Worm (Caenorhabditis elegans) whole organism, young adult: Measurements from ENCODE around the gene btbd-10.
A peak's percentile ranks its signal among the peaks of the same experiment; 100 is the strongest.
"Not testable (repeated sequence)": the region's sequence is repeated elsewhere in the genome, so short reads cannot be mapped to it uniquely, and the experiment has no call there.

Source experiments
- B0019.2 ChIP-seq: fragments of 200-800 bp; sonication (Bioruptor generic); conservative IDR thresholded peaks from 2 replicates; pipeline ENCODE4 v1.3.6; 2022; ENCODE audit warnings: missing genetic modification reagents, missing genetic modification characterization, missing compliant biosample characterization
- F23B12.7 ChIP-seq: sonication (generic microtip); optimal IDR thresholded peaks from 2 replicates; lab custom pipeline; 2017; ENCODE audit warnings: missing genetic modification characterization, mild to moderate bottlenecking, missing compliant biosample characterization, antibody characterized with exemption, moderate library complexity; ENCODE audit not compliant: insufficient read depth
- F33H1.4 ChIP-seq: fragments of 200-800 bp; sonication (Bioruptor generic); IDR thresholded peaks from 2 replicates; pipeline ENCODE4 v1.3.6; 2022; ENCODE audit warnings: missing genetic modification reagents, missing genetic modification characterization, missing compliant biosample characterization
- F37B4.10 ChIP-seq: fragments of 200-800 bp; sonication (Bioruptor generic); IDR thresholded peaks from 2 replicates; pipeline ENCODE4 v1.3.6; 2022; ENCODE audit warnings: missing genetic modification characterization, missing compliant biosample characterization
- F55B11.4 ChIP-seq: sonication (generic microtip); optimal IDR thresholded peaks from 2 replicates; lab custom pipeline; 2016; ENCODE audit warnings: missing compliant biosample characterization, missing genetic modification characterization, borderline replicate concordance; ENCODE audit not compliant: insufficient read depth
- K11D2.4 ChIP-seq: fragments of 200-800 bp; sonication (Bioruptor generic); IDR thresholded peaks from 2 replicates; pipeline ENCODE4 v1.3.6; 2022; ENCODE audit warnings: missing genetic modification reagents, missing genetic modification characterization, missing compliant biosample characterization
- Y53F4B.3 ChIP-seq: fragments of 200-800 bp; sonication (Bioruptor generic); IDR thresholded peaks from 2 replicates; pipeline ENCODE4 v1.3.6; 2022; ENCODE audit warnings: missing genetic modification reagents, missing genetic modification characterization, missing compliant biosample characterization
- Y79H2A.3 ChIP-seq: fragments of 200-800 bp; sonication (Bioruptor generic); conservative IDR thresholded peaks from 2 replicates; pipeline ENCODE4 v1.3.6; 2022; ENCODE audit warnings: missing genetic modification reagents, missing genetic modification characterization, missing compliant biosample characterization
- aptf-2 ChIP-seq: fragments of 200-800 bp; sonication (Bioruptor generic); conservative IDR thresholded peaks from 2 replicates; pipeline ENCODE4 v1.3.6; 2022; ENCODE audit warnings: missing genetic modification reagents, missing genetic modification characterization, missing compliant biosample characterization
- aptf-3 ChIP-seq: fragments of 200-800 bp; sonication (Bioruptor generic); IDR thresholded peaks from 2 replicates; pipeline ENCODE4 v1.3.6; 2022; ENCODE audit warnings: missing genetic modification characterization, missing compliant biosample characterization
- attf-3 ChIP-seq: fragments of 200-800 bp; sonication (Bioruptor generic); conservative IDR thresholded peaks from 2 replicates; pipeline ENCODE4 v1.3.6; 2022; ENCODE audit warnings: missing genetic modification reagents, missing genetic modification characterization, missing compliant biosample characterization
- bed-1 ChIP-seq: fragments of 200-800 bp; sonication (Bioruptor generic); IDR thresholded peaks from 2 replicates; pipeline ENCODE4 v1.3.6; 2022; ENCODE audit warnings: missing genetic modification reagents, missing genetic modification characterization, missing compliant biosample characterization
- ccch-3 ChIP-seq: fragments of 200-800 bp; sonication (Bioruptor generic); optimal IDR thresholded peaks from 2 replicates; lab custom pipeline; 2018; ENCODE audit warnings: mild to moderate bottlenecking, missing genetic modification characterization, missing compliant biosample characterization
- ceh-100 ChIP-seq: fragments of 200-800 bp; sonication (Bioruptor generic); IDR thresholded peaks from 2 replicates; pipeline ENCODE4 v1.3.6; 2022; ENCODE audit warnings: missing genetic modification reagents, missing genetic modification characterization, missing compliant biosample characterization
- ceh-27 ChIP-seq: fragments of 200-800 bp; sonication (Bioruptor generic); optimal IDR thresholded peaks from 2 replicates; lab custom pipeline; 2018; ENCODE audit warnings: mild to moderate bottlenecking, missing genetic modification characterization, moderate library complexity, missing compliant biosample characterization
- ceh-40 ChIP-seq: fragments of 200-800 bp; sonication (Bioruptor generic); IDR thresholded peaks from 2 replicates; pipeline ENCODE4 v1.3.6; 2022; ENCODE audit warnings: missing genetic modification characterization, missing compliant biosample characterization
- chd-7 ChIP-seq: sonication (generic microtip); optimal IDR thresholded peaks from 2 replicates; lab custom pipeline; 2016; ENCODE audit warnings: mild to moderate bottlenecking, missing genetic modification characterization, moderate library complexity, missing compliant biosample characterization
- egl-44 ChIP-seq: fragments of 200-800 bp; sonication (Bioruptor generic); IDR thresholded peaks from 2 replicates; pipeline ENCODE4 v1.3.6; 2022; ENCODE audit warnings: missing genetic modification reagents, missing genetic modification characterization, missing compliant biosample characterization
- ekl-4 ChIP-seq: fragments of 200-800 bp; sonication (Bioruptor generic); IDR thresholded peaks from 2 replicates; pipeline ENCODE4 v1.3.6; 2022; ENCODE audit warnings: missing genetic modification reagents, missing genetic modification characterization, missing compliant biosample characterization
- him-1 ChIP-seq: sonication (generic microtip); optimal IDR thresholded peaks from 2 replicates; lab custom pipeline; 2016; ENCODE audit warnings: missing genotype, missing genetic modification reagents, missing genetic modification characterization, missing compliant biosample characterization
- hmg-1.2 ChIP-seq: fragments of 200-800 bp; sonication (Bioruptor generic); IDR thresholded peaks from 2 replicates; pipeline ENCODE4 v1.3.6; 2022; ENCODE audit warnings: missing genetic modification reagents, missing genetic modification characterization, missing compliant biosample characterization
- hmg-20 ChIP-seq: fragments of 200-800 bp; sonication (Bioruptor generic); IDR thresholded peaks from 2 replicates; pipeline ENCODE4 v1.3.6; 2022; ENCODE audit warnings: missing genetic modification reagents, missing genetic modification characterization, missing compliant biosample characterization
- lin-26 ChIP-seq: fragments of 200-800 bp; sonication (Bioruptor generic); IDR thresholded peaks from 2 replicates; pipeline ENCODE4 v1.3.6; 2022; ENCODE audit warnings: missing genetic modification reagents, missing genetic modification characterization, missing compliant biosample characterization
- lin-54 ChIP-seq: fragments of 200-800 bp; sonication (Bioruptor generic); optimal IDR thresholded peaks from 2 replicates; lab custom pipeline; 2018; ENCODE audit warnings: mild to moderate bottlenecking, missing genetic modification characterization, missing compliant biosample characterization
- lsy-27 ChIP-seq: sonication (generic microtip); optimal IDR thresholded peaks from 2 replicates; lab custom pipeline; 2017; ENCODE audit warnings: missing genetic modification characterization, mild to moderate bottlenecking, missing compliant biosample characterization, antibody characterized with exemption, missing genotype, borderline replicate concordance; ENCODE audit not compliant: insufficient read depth
- mcd-1 ChIP-seq: fragments of 200-800 bp; sonication (Bioruptor generic); IDR thresholded peaks from 2 replicates; pipeline ENCODE4 v1.3.6; 2022; ENCODE audit warnings: missing genetic modification reagents, missing genetic modification characterization, missing compliant biosample characterization
- mes-4 ChIP-seq: sonication (generic microtip); optimal IDR thresholded peaks from 2 replicates; lab custom pipeline; 2016; ENCODE audit warnings: missing genotype, missing genetic modification characterization, missing compliant biosample characterization
- nfya-1 ChIP-seq: sonication (generic microtip); optimal IDR thresholded peaks from 2 replicates; lab custom pipeline; 2017; ENCODE audit warnings: antibody characterized with exemption, missing compliant biosample characterization, missing genetic modification characterization, borderline replicate concordance; ENCODE audit not compliant: insufficient read depth
- nhr-80 ChIP-seq: sonication (generic microtip); optimal IDR thresholded peaks from 2 replicates; lab custom pipeline; 2016; ENCODE audit warnings: missing genetic modification characterization, missing compliant biosample characterization
- sdz-38 ChIP-seq: sonication (generic microtip); optimal IDR thresholded peaks from 2 replicates; lab custom pipeline; 2016; ENCODE audit warnings: missing genotype, missing genetic modification characterization, missing compliant biosample characterization
- snpc-1.3 ChIP-seq: sonication (generic microtip); optimal IDR thresholded peaks from 2 replicates; lab custom pipeline; 2017; ENCODE audit warnings: missing genetic modification characterization, mild to moderate bottlenecking, missing compliant biosample characterization, antibody characterized with exemption, moderate library complexity, missing genotype, missing genetic modification reagents; ENCODE audit not compliant: insufficient read depth
- snpc-3.4 ChIP-seq: sonication (generic microtip); optimal IDR thresholded peaks from 2 replicates; lab custom pipeline; 2017; ENCODE audit warnings: missing genetic modification characterization, mild to moderate bottlenecking, missing compliant biosample characterization, antibody characterized with exemption, moderate library complexity, missing genotype, missing genetic modification reagents
- somi-1 ChIP-seq: fragments of 200-800 bp; sonication (Bioruptor generic); optimal IDR thresholded peaks from 2 replicates; lab custom pipeline; 2018; ENCODE audit warnings: mild to moderate bottlenecking, missing genetic modification characterization, missing compliant biosample characterization
- sptf-2 ChIP-seq: fragments of 200-800 bp; sonication (Bioruptor generic); optimal IDR thresholded peaks from 2 replicates; lab custom pipeline; 2018; ENCODE audit warnings: mild to moderate bottlenecking, missing genetic modification characterization, missing compliant biosample characterization
- tbp1 ChIP-seq: fragments of 200-800 bp; sonication (Bioruptor generic); optimal IDR thresholded peaks from 2 replicates; lab custom pipeline; 2018; ENCODE audit warnings: mild to moderate bottlenecking, missing genetic modification characterization, missing compliant biosample characterization
- tbx-9 ChIP-seq: sonication (generic microtip); optimal IDR thresholded peaks from 2 replicates; lab custom pipeline; 2016; ENCODE audit warnings: borderline replicate concordance, missing genetic modification characterization, inconsistent platforms, missing compliant biosample characterization
- tlf-1 ChIP-seq: fragments of 200-800 bp; sonication (Bioruptor generic); optimal IDR thresholded peaks from 2 replicates; lab custom pipeline; 2018; ENCODE audit warnings: mild to moderate bottlenecking, missing genetic modification characterization, missing compliant biosample characterization
- xnd-1 ChIP-seq: sonication (generic microtip); optimal IDR thresholded peaks from 2 replicates; lab custom pipeline; 2016; ENCODE audit warnings: missing genotype, missing genetic modification reagents, missing genetic modification characterization, missing compliant biosample characterization
- ztf-25 ChIP-seq: fragments of 200-800 bp; sonication (Bioruptor generic); IDR thresholded peaks from 2 replicates; pipeline ENCODE4 v1.3.6; 2022; ENCODE audit warnings: missing genetic modification reagents, missing genetic modification characterization, missing compliant biosample characterization
- ztf-28 ChIP-seq: fragments of 200-800 bp; sonication (Bioruptor generic); IDR thresholded peaks from 2 replicates; pipeline ENCODE4 v1.3.6; 2022; ENCODE audit warnings: missing genetic modification reagents, missing genetic modification characterization, missing compliant biosample characterization
- ztf-3 ChIP-seq: fragments of 200-800 bp; sonication (Bioruptor generic); optimal IDR thresholded peaks from 2 replicates; lab custom pipeline; 2018; ENCODE audit warnings: mild to moderate bottlenecking, missing genetic modification characterization, missing compliant biosample characterization
- ztf-6 ChIP-seq: fragments of 200-800 bp; sonication (Bioruptor generic); IDR thresholded peaks from 2 replicates; pipeline ENCODE4 v1.3.6; 2022; ENCODE audit warnings: missing genetic modification reagents, missing genetic modification characterization, missing compliant biosample characterization

The btbd-10 gene

DNA sequence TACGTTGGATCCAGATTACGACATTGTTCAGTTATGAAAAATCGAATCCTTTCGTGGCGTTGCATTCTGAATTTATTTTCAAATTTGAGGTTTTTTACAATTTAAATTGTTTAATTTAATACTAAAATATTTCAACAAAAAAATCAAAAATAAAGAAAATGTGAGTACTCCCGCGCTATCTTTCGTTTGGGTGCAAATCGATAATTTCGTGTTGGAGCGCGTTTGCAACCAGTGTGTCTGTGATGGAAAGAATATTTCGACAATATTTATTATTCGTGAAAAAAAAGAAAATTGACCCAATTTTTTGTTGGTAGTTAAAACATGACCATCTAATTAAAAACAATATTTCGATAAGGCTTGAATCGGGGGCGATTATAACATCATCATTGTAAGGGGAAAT is 2.8 kb upstream of the btbd-10 start, which contains the start of gene R05F9.9 (continued):
- TF ChIP-seq lsy-27: no peak
- peak; percentile 6; the same call in 1 of the 2 replicates for TF ChIP-seq F33H1.4 (GFP tag; lab: Robert Waterston, UW)
- no peak for TF ChIP-seq him-1 (tag; lab: Kevin White, UChicago)
- no peak for TF ChIP-seq ceh-40 (GFP tag; lab: Robert Waterston, UW)
- TF ChIP-seq aptf-2 (GFP tag; lab: Robert Waterston, UW): no peak
- no peak for TF ChIP-seq chd-7
- TF ChIP-seq hmg-1.2 (GFP tag; lab: Robert Waterston, UW): no peak
- peak; percentile 52; the same call in 1 of the 2 replicates for TF ChIP-seq mcd-1
- TF ChIP-seq ztf-25: no peak
- TF ChIP-seq attf-3 (GFP tag; lab: Robert Waterston, UW): no peak
- TF ChIP-seq sdz-38: no peak
- TF ChIP-seq lin-54 (GFP tag; lab: Kevin White, UChicago): peak; percentile 59
- TF ChIP-seq aptf-3: no peak
- TF ChIP-seq hmg-20 (GFP tag; lab: Robert Waterston, UW): no peak
- no peak for TF ChIP-seq F55B11.4 (tag; lab: Kevin White, UChicago)
- no peak for TF ChIP-seq tbx-9 (tag; lab: Kevin White, UChicago)
- no peak for TF ChIP-seq somi-1 (GFP tag; lab: Kevin White, UChicago)
- peak; percentile 8 for TF ChIP-seq snpc-1.3 (tag; lab: Kevin White, UChicago)
- TF ChIP-seq ztf-28 (GFP tag; lab: Robert Waterston, UW): no peak
- TF ChIP-seq xnd-1: no peak
- no peak for TF ChIP-seq nfya-1 (tag; lab: Kevin White, UChicago)
- TF ChIP-seq B0019.2 (GFP tag; lab: Robert Waterston, UW): no peak
- TF ChIP-seq sptf-2: no peak
- no peak for TF ChIP-seq mes-4 (tag; lab: Kevin White, UChicago)
- TF ChIP-seq tlf-1 (GFP tag; lab: Kevin White, UChicago): peak; percentile 8
- TF ChIP-seq F37B4.10: no peak
- no peak for TF ChIP-seq ztf-3
- TF ChIP-seq egl-44: no peak
- TF ChIP-seq tbp1: peak; percentile 43
- TF ChIP-seq ceh-27: no peak
- peak; percentile 17 for TF ChIP-seq nhr-80 (tag; lab: Kevin White, UChicago)
- TF ChIP-seq snpc-3.4 (tag; lab: Kevin White, UChicago): no peak
- no peak for TF ChIP-seq ztf-6
- no peak for TF ChIP-seq ceh-100 (GFP tag; lab: Robert Waterston, UW)
- TF ChIP-seq bed-1 (GFP tag; lab: Robert Waterston, UW): no peak
- TF ChIP-seq K11D2.4: no peak
- TF ChIP-seq F23B12.7: peak; percentile 55
- no peak for TF ChIP-seq lin-26
- TF ChIP-seq Y79H2A.3: no peak
- peak; percentile 50 for TF ChIP-seq ekl-4

DNA sequence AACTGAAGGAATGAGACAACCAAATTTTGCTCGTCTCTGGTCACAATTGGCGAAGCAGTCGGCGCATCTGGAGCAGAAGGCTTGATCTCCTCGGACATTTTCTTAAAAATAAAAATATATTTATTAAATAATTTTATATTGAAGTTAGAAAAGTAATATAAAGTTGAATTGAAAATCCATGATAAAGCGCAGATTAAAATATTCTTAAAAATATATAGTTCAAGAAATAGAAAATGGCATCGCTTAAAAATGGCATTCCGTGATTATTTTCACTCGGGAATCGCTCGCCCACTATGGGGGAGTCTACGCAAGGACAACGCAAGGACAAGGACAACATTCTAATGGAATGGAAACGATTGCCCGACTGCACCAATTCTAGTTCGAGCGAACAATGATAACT is 1.1 kb upstream of the btbd-10 start, which contains the start of gene sgt-1:
Gene sgt-1, minus strand, starts transcription at position 101 of the 400 bp plus-strand sequence.
- not testable (repeated sequence) for TF ChIP-seq chd-7; ccch-3 (GFP tag; lab: Kevin White, UChicago); Y53F4B.3 (GFP tag; lab: Robert Waterston, UW)
